Fruit fly (Drosophila melanogaster): ENCODE measurements around the gene CG31787.

DNA sequence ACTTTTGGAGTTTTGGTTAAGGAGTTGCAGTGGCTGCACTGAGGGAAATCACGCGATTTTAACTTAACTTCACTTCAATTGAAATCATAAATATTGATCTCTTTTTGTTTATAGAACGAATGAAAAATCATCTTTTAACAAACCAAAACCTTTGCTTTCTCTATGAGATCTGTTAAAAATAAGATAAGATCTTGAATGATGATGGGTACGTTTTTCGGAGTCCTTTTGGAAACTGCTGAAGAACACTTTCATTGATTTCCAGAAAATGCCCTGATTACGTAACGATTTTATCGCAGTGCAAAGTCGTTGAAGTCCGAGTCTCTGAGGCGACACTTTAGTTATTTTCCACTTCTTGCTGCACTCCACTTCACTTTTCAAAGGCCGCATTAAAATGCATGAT, 26.8 kb upstream of the CG31787 start:
- TF ChIP-seq woc (GFP tag; optimal IDR thresholded peaks at IDR 0.05) (peak; percentile 88), Hr83 (GFP tag; optimal IDR thresholded peaks at IDR 0.05; ENCODE audit: poor library complexity, severe bottlenecking) (no peak), dsf (GFP tag; optimal IDR thresholded peaks at IDR 0.05; ENCODE audit: borderline replicate concordance) (peak; percentile 52), Jra (GFP tag; optimal IDR thresholded peaks at IDR 0.05) (peak; percentile 24), brk (GFP tag; optimal IDR thresholded peaks at IDR 0.05) (peak; percentile 61), psq (GFP tag; optimal IDR thresholded peaks at IDR 0.05) (peak; percentile 83), Mio (GFP tag; optimal IDR thresholded peaks at IDR 0.05) (peak; percentile 5), usp (GFP tag; optimal IDR thresholded peaks at IDR 0.05) (no peak), OdsH (GFP tag; optimal IDR thresholded peaks at IDR 0.05) (peak; percentile 86), lola (GFP tag; optimal IDR thresholded peaks at IDR 0.05) (no peak), CrebA (GFP tag; optimal IDR thresholded peaks at IDR 0.05; ENCODE audit: borderline replicate concordance) (no peak), Rel (GFP tag; optimal IDR thresholded peaks at IDR 0.05) (no peak), Rel (tag; optimal IDR thresholded peaks at IDR 0.05) (peak; percentile 27), h (GFP tag; optimal IDR thresholded peaks at IDR 0.05) (peak; percentile 90)

Measured in whole organism, wandering third instar larva.